Fruit fly (Drosophila melanogaster) whole organism, embryonic: Measurements from ENCODE around the gene Prdm13.

Source experiments
- Aef1 ChIP-seq: fragments of 200-800 bp; sonication (Bioruptor generic); IDR thresholded peaks from 3 replicates; pipeline ENCODE4 v1.3.6; 2022; ENCODE audit warnings: missing biosample characterization, missing genetic modification characterization
- Bgb ChIP-seq: fragments of 200-800 bp; sonication (Bioruptor generic); IDR thresholded peaks from 2 replicates; pipeline ENCODE4 v1.3.6; 2022; ENCODE audit warnings: missing biosample characterization, missing genetic modification characterization; ENCODE audit not compliant: partially characterized antibody
- CG10209 ChIP-seq: fragments of 200-800 bp; sonication (Bioruptor generic); optimal IDR thresholded peaks from 3 replicates; lab custom pipeline; 2017; ENCODE audit warnings: missing biosample characterization, mild to moderate bottlenecking, missing genetic modification characterization, missing genetic modification reagents
- CG10654 ChIP-seq: fragments of 200-800 bp; sonication (Bioruptor generic); optimal IDR thresholded peaks from 2 replicates; lab custom pipeline; 2016; ENCODE audit warnings: missing biosample characterization, missing genetic modification characterization
- CG10979 ChIP-seq: fragments of 200-800 bp; sonication (Bioruptor generic); optimal IDR thresholded peaks from 2 replicates; lab custom pipeline; 2018; ENCODE audit warnings: missing biosample characterization, mild to moderate bottlenecking, missing genetic modification characterization, moderate library complexity
- CG11723 ChIP-seq: fragments of 200-800 bp; sonication (Bioruptor generic); optimal IDR thresholded peaks from 2 replicates; lab custom pipeline; 2017; ENCODE audit warnings: missing biosample characterization, mild to moderate bottlenecking, missing genetic modification characterization
- CG1233 ChIP-seq: fragments of 200-800 bp; sonication (Bioruptor generic); optimal IDR thresholded peaks from 4 replicates; lab custom pipeline; 2018; ENCODE audit warnings: missing biosample characterization, mild to moderate bottlenecking, missing genetic modification characterization
- CG12744 ChIP-seq: fragments of 200-800 bp; sonication (Bioruptor generic); optimal IDR thresholded peaks from 2 replicates; lab custom pipeline; 2016; ENCODE audit warnings: missing biosample characterization, missing genetic modification characterization
- CG12769 ChIP-seq: fragments of 200-800 bp; sonication (Bioruptor generic); optimal IDR thresholded peaks from 2 replicates; lab custom pipeline; 2019; ENCODE audit warnings: missing biosample characterization, mild to moderate bottlenecking, missing genetic modification characterization, moderate library complexity
- CG13296 ChIP-seq: fragments of 200-800 bp; sonication (Bioruptor generic); optimal IDR thresholded peaks from 3 replicates; lab custom pipeline; 2018; ENCODE audit warnings: missing biosample characterization, mild to moderate bottlenecking, missing genetic modification characterization
- CG13775 ChIP-seq: fragments of 200-800 bp; sonication (Bioruptor generic); optimal IDR thresholded peaks from 3 replicates; lab custom pipeline; 2017; ENCODE audit warnings: missing biosample characterization, mild to moderate bottlenecking, missing genetic modification characterization
- CG15073 ChIP-seq: fragments of 200-800 bp; sonication (Bioruptor generic); optimal IDR thresholded peaks from 2 replicates; lab custom pipeline; 2016; ENCODE audit warnings: missing biosample characterization, missing genetic modification characterization
- CG16813 ChIP-seq: fragments of 200-800 bp; sonication (Bioruptor generic); IDR thresholded peaks from 3 replicates; pipeline ENCODE4 v1.3.6; 2022; ENCODE audit warnings: missing biosample characterization, missing genetic modification characterization; ENCODE audit not compliant: partially characterized antibody
- CG17385 ChIP-seq: fragments of 200-800 bp; sonication (Bioruptor generic); optimal IDR thresholded peaks from 3 replicates; lab custom pipeline; 2018; ENCODE audit warnings: missing biosample characterization, mild to moderate bottlenecking, missing genetic modification characterization
- CG1792 ChIP-seq: fragments of 200-800 bp; sonication (Bioruptor generic); optimal IDR thresholded peaks from 2 replicates; lab custom pipeline; 2016; ENCODE audit warnings: missing biosample characterization, missing genetic modification characterization
- CG32532 ChIP-seq: fragments of 200-800 bp; sonication (Bioruptor generic); IDR thresholded peaks from 2 replicates; pipeline ENCODE4 v1.3.6; 2022; ENCODE audit warnings: missing biosample characterization, missing genetic modification characterization
- CG33557 ChIP-seq: fragments of 200-800 bp; sonication (Bioruptor generic); optimal IDR thresholded peaks from 2 replicates; lab custom pipeline; 2019; ENCODE audit warnings: missing biosample characterization, mild to moderate bottlenecking, missing genetic modification characterization, moderate library complexity
- CG5180 ChIP-seq: fragments of 200-800 bp; sonication (Bioruptor generic); optimal IDR thresholded peaks from 3 replicates; lab custom pipeline; 2017; ENCODE audit warnings: missing biosample characterization, missing genetic modification characterization, mild to moderate bottlenecking, moderate library complexity, missing genetic modification reagents
- CG6765 ChIP-seq: fragments of 200-800 bp; sonication (Bioruptor generic); optimal IDR thresholded peaks from 3 replicates; lab custom pipeline; 2017; ENCODE audit warnings: missing biosample characterization, mild to moderate bottlenecking, missing genetic modification characterization
- CG9609 ChIP-seq: fragments of 200-800 bp; sonication (Bioruptor generic); optimal IDR thresholded peaks from 3 replicates; lab custom pipeline; 2016; ENCODE audit warnings: missing biosample characterization, missing genetic modification characterization
- Dbx ChIP-seq: fragments of 200-800 bp; sonication (Bioruptor generic); IDR thresholded peaks from 3 replicates; pipeline ENCODE4 v1.3.6; 2022; ENCODE audit warnings: missing biosample characterization, missing genetic modification characterization
- Dll ChIP-seq: fragments of 200-800 bp; sonication (Bioruptor generic); IDR thresholded peaks from 4 replicates; pipeline ENCODE4 v1.3.6; 2022; ENCODE audit warnings: missing biosample characterization, missing genetic modification characterization; ENCODE audit not compliant: partially characterized antibody
- GATAe ChIP-seq: fragments of 200-800 bp; sonication (Bioruptor generic); conservative IDR thresholded peaks from 2 replicates; pipeline ENCODE4 v1.3.6; 2022; ENCODE audit warnings: missing biosample characterization, missing genetic modification characterization
- Hey ChIP-seq: fragments of 200-800 bp; sonication (Bioruptor generic); optimal IDR thresholded peaks from 3 replicates; lab custom pipeline; 2018; ENCODE audit warnings: missing biosample characterization, mild to moderate bottlenecking, missing genetic modification characterization
- MESR4 ChIP-seq: fragments of 200-800 bp; sonication (Bioruptor generic); optimal IDR thresholded peaks from 2 replicates; lab custom pipeline; 2018; ENCODE audit warnings: missing biosample characterization, mild to moderate bottlenecking, missing genetic modification characterization, moderate library complexity
- MTF-1 ChIP-seq: fragments of 200-800 bp; sonication (Bioruptor generic); optimal IDR thresholded peaks from 2 replicates; lab custom pipeline; 2018; ENCODE audit warnings: missing biosample characterization, mild to moderate bottlenecking, missing genetic modification characterization, borderline replicate concordance
- Pdp1 ChIP-seq, 2 experiments: fragments of 200-800 bp; sonication (Bioruptor generic); optimal IDR thresholded peaks; 3 replicates each; lab custom pipeline; 2016; ENCODE audit warnings: missing biosample characterization in 2 of 2, missing genetic modification characterization in 2 of 2, mild to moderate bottlenecking in 1 of 2, moderate library complexity in 1 of 2
- Rfx ChIP-seq: fragments of 200-800 bp; sonication (Bioruptor generic); IDR thresholded peaks from 2 replicates; pipeline ENCODE4 v1.3.6; 2022; ENCODE audit warnings: missing biosample characterization, missing genetic modification characterization
- Spps ChIP-seq: fragments of 200-800 bp; sonication (Bioruptor generic); optimal IDR thresholded peaks from 2 replicates; lab custom pipeline; 2018; ENCODE audit warnings: missing biosample characterization, mild to moderate bottlenecking, missing genetic modification characterization
- Trl ChIP-seq, 3 experiments: fragments of >200 bp in 2 of 3; fragments of 200-800 bp in 1 of 3; sonication (Bioruptor generic) in 1 of 3; optimal IDR thresholded peaks; 2 replicates in 1 of 3; 3 replicates in 2 of 3; lab custom pipeline; 2016 to 2017; ENCODE audit warnings: missing biosample characterization in 1 of 3, missing genetic modification characterization in 1 of 3
- az2 ChIP-seq: fragments of 200-800 bp; sonication (Bioruptor generic); optimal IDR thresholded peaks from 3 replicates; lab custom pipeline; 2016; ENCODE audit warnings: missing biosample characterization, missing genetic modification characterization
- bsh ChIP-seq, 2 experiments: fragments of 200-800 bp; sonication (Bioruptor generic); optimal IDR thresholded peaks; 2 replicates each; lab custom pipeline; 2017 to 2018; ENCODE audit warnings: mild to moderate bottlenecking in 2 of 2, missing biosample characterization in 2 of 2, missing genetic modification characterization in 2 of 2, moderate library complexity in 1 of 2
- cad ChIP-seq: fragments of >200 bp; optimal IDR thresholded peaks from 2 replicates; lab custom pipeline; 2017; ENCODE audit warnings: missing biosample characterization, missing genetic modification characterization
- en ChIP-seq: fragments of 200-800 bp; sonication (Bioruptor generic); optimal IDR thresholded peaks from 2 replicates; lab custom pipeline; 2016; ENCODE audit warnings: missing biosample characterization, missing genetic modification characterization
- gcm2 ChIP-seq: fragments of 200-800 bp; sonication (Bioruptor generic); optimal IDR thresholded peaks from 2 replicates; lab custom pipeline; 2016; ENCODE audit warnings: missing biosample characterization, missing genetic modification characterization
- gro ChIP-seq: fragments of 200-800 bp; sonication (Bioruptor generic); optimal IDR thresholded peaks from 2 replicates; lab custom pipeline; 2016; ENCODE audit warnings: missing biosample characterization, missing genetic modification characterization
- lbe ChIP-seq: fragments of 200-800 bp; sonication (Bioruptor generic); optimal IDR thresholded peaks from 2 replicates; lab custom pipeline; 2016; ENCODE audit warnings: missing biosample characterization, mild to moderate bottlenecking, missing genetic modification characterization
- nerfin-2 ChIP-seq: fragments of 200-800 bp; sonication (Bioruptor generic); IDR thresholded peaks from 2 replicates; pipeline ENCODE4 v1.3.6; 2022; ENCODE audit warnings: missing biosample characterization, missing genetic modification characterization; ENCODE audit not compliant: partially characterized antibody
- odd ChIP-seq: fragments of 200-800 bp; sonication (Bioruptor generic); optimal IDR thresholded peaks from 2 replicates; lab custom pipeline; 2017; ENCODE audit warnings: missing biosample characterization, mild to moderate bottlenecking, missing genetic modification characterization
- pfk ChIP-seq: fragments of 200-800 bp; sonication (Bioruptor generic); optimal IDR thresholded peaks from 2 replicates; lab custom pipeline; 2018; ENCODE audit warnings: missing biosample characterization, mild to moderate bottlenecking, missing genetic modification characterization, moderate library complexity
- slp2 ChIP-seq: fragments of 200-800 bp; sonication (Bioruptor generic); optimal IDR thresholded peaks from 2 replicates; lab custom pipeline; 2016; ENCODE audit warnings: missing biosample characterization, missing genetic modification characterization
- stc ChIP-seq: fragments of 200-800 bp; sonication (Bioruptor generic); IDR thresholded peaks from 2 replicates; pipeline ENCODE4 v1.3.6; 2022; ENCODE audit warnings: missing biosample characterization, missing genetic modification characterization
- tap ChIP-seq: fragments of 200-800 bp; optimal IDR thresholded peaks from 3 replicates; lab custom pipeline; 2019; ENCODE audit warnings: missing biosample characterization, mild to moderate bottlenecking, missing genetic modification characterization, moderate library complexity
- tgo ChIP-seq: fragments of 200-800 bp; sonication (Bioruptor generic); IDR thresholded peaks from 3 replicates; pipeline ENCODE4 v1.3.6; 2022; ENCODE audit warnings: missing biosample characterization, missing genetic modification characterization
- trh ChIP-seq: fragments of 200-800 bp; sonication (Bioruptor generic); optimal IDR thresholded peaks from 2 replicates; lab custom pipeline; 2016; ENCODE audit warnings: missing biosample characterization, missing genetic modification characterization
- unc-4 ChIP-seq: fragments of 200-800 bp; sonication (Bioruptor generic); IDR thresholded peaks from 2 replicates; pipeline ENCODE4 v1.3.6; 2022; ENCODE audit warnings: missing biosample characterization, missing genetic modification characterization; ENCODE audit not compliant: partially characterized antibody
- wor ChIP-seq: fragments of 200-800 bp; sonication (Bioruptor generic); IDR thresholded peaks from 2 replicates; pipeline ENCODE4 v1.3.6; 2022; ENCODE audit warnings: missing biosample characterization, missing genetic modification characterization

Gene Prdm13

dm6 chr3L:6188995-6189927 is 26.3 kb downstream of the Prdm13 start, which contains the start of the genes D19A and CG7386 (continued):
- TF ChIP-seq Spps (tag; lab: Kevin White, UChicago) = no peak
- peak; percentile 15 for TF ChIP-seq CG12769 (tag; lab: Kevin White, UChicago)
- TF ChIP-seq Dbx (GFP tag; lab: Robert Waterston, UW) = peak; percentile 79
- TF ChIP-seq Rfx (GFP tag; lab: Robert Waterston, UW) = peak; percentile 85
- peak; percentile 45 for TF ChIP-seq Aef1 (GFP tag; lab: Robert Waterston, UW)
- peak; percentile 2 for TF ChIP-seq CG10654 (GFP tag; lab: Kevin White, UChicago)
- TF ChIP-seq nerfin-2 (GFP tag; lab: Robert Waterston, UW) = no peak
- TF ChIP-seq Bgb = peak; percentile 35; the same call in 1 of the 2 replicates
- peak; percentile 29 for TF ChIP-seq CG5180 (GFP tag; lab: Kevin White, UChicago)
- peak; percentile 28 for TF ChIP-seq CG17385 (GFP tag; lab: Kevin White, UChicago)
- no peak for TF ChIP-seq Trl (optimal IDR thresholded peaks at IDR 0.05; lab: Kevin White, UChicago)
- TF ChIP-seq Trl (GFP tag; optimal IDR thresholded peaks at IDR 0.05; lab: Kevin White, UChicago) = peak; percentile 54
- no peak for TF ChIP-seq Dll
- TF ChIP-seq CG12744 = no peak
- TF ChIP-seq CG10979 (tag; lab: Kevin White, UChicago) = peak; percentile 33
- TF ChIP-seq az2 (GFP tag; lab: Kevin White, UChicago) = peak; percentile 40
- TF ChIP-seq CG32532 (GFP tag; lab: Robert Waterston, UW) = peak; percentile 80
- peak; percentile 30 to 41 for TF ChIP-seq Pdp1 (GFP tag; optimal IDR thresholded peaks at IDR 0.05; lab: Kevin White, UChicago)
- TF ChIP-seq CG6765 (GFP tag; lab: Kevin White, UChicago) = peak; percentile 3
- TF ChIP-seq en (GFP tag; lab: Kevin White, UChicago) = no peak
- TF ChIP-seq CG33557 (GFP tag; lab: Kevin White, UChicago) = peak; percentile 48
- peak; percentile 42; the same call in 1 of the 2 replicates for TF ChIP-seq wor (GFP tag; lab: Robert Waterston, UW)
- TF ChIP-seq gcm2 = peak; percentile 49
- peak; percentile 8 for TF ChIP-seq MTF-1
- peak in 1 of 2 experiments; percentile 55 for TF ChIP-seq bsh (GFP tag; optimal IDR thresholded peaks at IDR 0.05; lab: Kevin White, UChicago)
- TF ChIP-seq CG9609 (GFP tag; lab: Kevin White, UChicago) = peak; percentile 45
- TF ChIP-seq tap = peak; percentile 46
- peak; percentile 49 for TF ChIP-seq slp2 (GFP tag; lab: Kevin White, UChicago)
- peak; percentile 17 for TF ChIP-seq CG13775
- no peak for TF ChIP-seq CG10209
- peak; percentile 16 for TF ChIP-seq CG1792 (GFP tag; lab: Kevin White, UChicago)
- peak; percentile 16 for TF ChIP-seq CG11723
- TF ChIP-seq pfk = no peak
- no peak for TF ChIP-seq GATAe (GFP tag; lab: Robert Waterston, UW)
- no peak for TF ChIP-seq odd (GFP tag; lab: Kevin White, UChicago)
- peak; percentile 41 for TF ChIP-seq CG1233
- peak; percentile 2 for TF ChIP-seq lbe (GFP tag; lab: Kevin White, UChicago)
- no peak for TF ChIP-seq Hey (tag; lab: Kevin White, UChicago)
- TF ChIP-seq CG16813 (GFP tag; lab: Robert Waterston, UW) = no peak
- no peak for TF ChIP-seq unc-4 (GFP tag; lab: Robert Waterston, UW)
- TF ChIP-seq CG15073 = no peak
- no peak for TF ChIP-seq gro
- TF ChIP-seq trh (GFP tag; lab: Kevin White, UChicago) = no peak
- no peak for TF ChIP-seq cad (GFP tag; lab: Kevin White, UChicago)
- peak; percentile 57 for TF ChIP-seq CG13296
- TF ChIP-seq MESR4 (GFP tag; lab: Kevin White, UChicago) = peak; percentile 78
- peak; percentile 45 for TF ChIP-seq tgo
- TF ChIP-seq stc (GFP tag; lab: Robert Waterston, UW) = peak; percentile 54; the same call in 1 of the 2 replicates
